Worm (Caenorhabditis elegans): ENCODE results near the gene natb-1.

DNA sequence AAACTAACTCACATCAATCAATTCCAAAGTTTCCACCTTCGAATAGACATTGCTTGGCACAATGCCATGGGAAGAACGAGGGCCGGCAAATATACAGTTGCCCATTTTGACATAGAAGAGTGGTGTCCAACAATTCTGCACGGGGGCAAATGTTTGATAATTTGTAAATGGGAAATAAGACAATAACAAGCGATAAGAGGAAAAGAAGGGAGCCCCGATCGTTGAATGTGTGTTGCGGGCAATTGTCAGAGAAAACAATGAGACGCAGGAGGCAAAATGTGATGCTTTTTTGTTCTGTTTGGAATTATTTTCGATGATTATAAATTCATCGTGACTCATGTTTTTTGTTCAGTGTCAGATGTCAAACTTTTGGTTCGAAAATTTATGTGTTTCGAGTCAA is 27.0 kb downstream of the natb-1 start, which contains the start of gene pals-34:
- TF ChIP-seq ceh-36 (tag; optimal IDR thresholded peaks at IDR 0.05) (no peak), ets-7 (tag; optimal IDR thresholded peaks at IDR 0.05) (no peak), ama-1 (optimal IDR thresholded peaks at IDR 0.05) (no peak), flt-1 (GFP tag; IDR thresholded peaks at IDR 0.05) (no peak), F13C5.2 (tag; optimal IDR thresholded peaks at IDR 0.05) (no peak), sea-1 (GFP tag; conservative IDR thresholded peaks at IDR 0.05) (no peak), pes-1 (GFP tag; IDR thresholded peaks at IDR 0.05) (no peak), tbx-11 (GFP tag; IDR thresholded peaks at IDR 0.05) (no peak), B0310.2 (tag; optimal IDR thresholded peaks at IDR 0.05) (no peak), hmg-4 (GFP tag; optimal IDR thresholded peaks at IDR 0.05) (no peak), hnd-1 (tag; optimal IDR thresholded peaks at IDR 0.05) (no peak), scrt-1 (GFP tag; IDR thresholded peaks at IDR 0.05) (no peak)
